Worm (Caenorhabditis elegans) whole organism, young adult: ENCODE measurements around the gene mtre-1.

Experiments used
- B0261.1 ChIP-seq: sonication (generic microtip); optimal IDR thresholded peaks from 2 replicates; lab custom pipeline; 2016; ENCODE audit warnings: mild to moderate bottlenecking, missing genetic modification characterization, moderate library complexity, missing compliant biosample characterization
- B0336.3 ChIP-seq: fragments of 200-800 bp; sonication (Bioruptor generic); IDR thresholded peaks from 2 replicates; pipeline ENCODE4 v1.3.6; 2022; ENCODE audit warnings: missing genetic modification characterization, missing compliant biosample characterization
- F10E7.11 ChIP-seq: sonication (generic microtip); optimal IDR thresholded peaks from 2 replicates; lab custom pipeline; 2017; ENCODE audit warnings: mild to moderate bottlenecking, missing genetic modification characterization, moderate library complexity, missing compliant biosample characterization
- F49E8.2 ChIP-seq: sonication (generic microtip); optimal IDR thresholded peaks from 3 replicates; lab custom pipeline; 2017; ENCODE audit warnings: missing genetic modification characterization, mild to moderate bottlenecking, missing compliant biosample characterization, antibody characterized with exemption, moderate library complexity; ENCODE audit not compliant: insufficient read depth
- F55B11.4 ChIP-seq: sonication (generic microtip); optimal IDR thresholded peaks from 2 replicates; lab custom pipeline; 2016; ENCODE audit warnings: missing compliant biosample characterization, missing genetic modification characterization, borderline replicate concordance; ENCODE audit not compliant: insufficient read depth
- F57C9.4 ChIP-seq: sonication (generic microtip); optimal IDR thresholded peaks from 2 replicates; lab custom pipeline; 2017; ENCODE audit warnings: mild to moderate bottlenecking, missing genetic modification characterization, missing compliant biosample characterization
- K12H6.12 ChIP-seq: fragments of 200-800 bp; sonication (Bioruptor generic); optimal IDR thresholded peaks from 2 replicates; lab custom pipeline; 2018; ENCODE audit warnings: mild to moderate bottlenecking, missing genetic modification characterization, missing compliant biosample characterization
- Y53F4B.3 ChIP-seq: fragments of 200-800 bp; sonication (Bioruptor generic); IDR thresholded peaks from 2 replicates; pipeline ENCODE4 v1.3.6; 2022; ENCODE audit warnings: missing genetic modification reagents, missing genetic modification characterization, missing compliant biosample characterization
- Y53G8AR.9 ChIP-seq: fragments of 200-800 bp; sonication (Bioruptor generic); conservative IDR thresholded peaks from 2 replicates; pipeline ENCODE4 v1.3.6; 2022; ENCODE audit warnings: missing genetic modification reagents, missing genetic modification characterization, missing compliant biosample characterization
- Y56A3A.18 ChIP-seq: fragments of 200-800 bp; sonication (Bioruptor generic); IDR thresholded peaks from 2 replicates; pipeline ENCODE4 v1.3.6; 2022; ENCODE audit warnings: missing genetic modification reagents, missing genetic modification characterization, missing compliant biosample characterization
- aptf-2 ChIP-seq: fragments of 200-800 bp; sonication (Bioruptor generic); conservative IDR thresholded peaks from 2 replicates; pipeline ENCODE4 v1.3.6; 2022; ENCODE audit warnings: missing genetic modification reagents, missing genetic modification characterization, missing compliant biosample characterization
- attf-5 ChIP-seq: fragments of 200-800 bp; sonication (Bioruptor generic); optimal IDR thresholded peaks from 2 replicates; lab custom pipeline; 2018; ENCODE audit warnings: mild to moderate bottlenecking, missing genetic modification characterization, missing compliant biosample characterization
- bed-2 ChIP-seq: fragments of 200-800 bp; sonication (Bioruptor generic); IDR thresholded peaks from 2 replicates; pipeline ENCODE4 v1.3.6; 2022; ENCODE audit warnings: missing genetic modification reagents, missing genetic modification characterization, missing compliant biosample characterization
- cebp-1 ChIP-seq, 2 experiments: fragments of 200-800 bp in 1 of 2; sonication (Bioruptor generic) in 1 of 2; sonication (generic microtip) in 1 of 2; IDR thresholded peaks in 1 of 2; optimal IDR thresholded peaks in 1 of 2; 2 replicates each; pipeline versions ENCODE4 v1.3.6 to Lab custom; 2017 to 2022; ENCODE audit warnings: missing compliant biosample characterization in 2 of 2, missing genetic modification characterization in 2 of 2, mild to moderate bottlenecking in 1 of 2, missing genetic modification reagents in 1 of 2, moderate library complexity in 1 of 2
- ceh-100 ChIP-seq: fragments of 200-800 bp; sonication (Bioruptor generic); IDR thresholded peaks from 2 replicates; pipeline ENCODE4 v1.3.6; 2022; ENCODE audit warnings: missing genetic modification reagents, missing genetic modification characterization, missing compliant biosample characterization
- chd-7 ChIP-seq: sonication (generic microtip); optimal IDR thresholded peaks from 2 replicates; lab custom pipeline; 2016; ENCODE audit warnings: mild to moderate bottlenecking, missing genetic modification characterization, moderate library complexity, missing compliant biosample characterization
- die-1 ChIP-seq: sonication (generic microtip); optimal IDR thresholded peaks from 2 replicates; lab custom pipeline; 2016; ENCODE audit warnings: missing genotype, mild to moderate bottlenecking, missing genetic modification characterization, missing compliant biosample characterization
- dpl-1 ChIP-seq: fragments of 150-350 bp; optimal IDR thresholded peaks from 2 replicates; lab custom pipeline; 2014; ENCODE audit warnings: missing biosample characterization, missing genetic modification reagents, missing genetic modification characterization
- efl-1 ChIP-seq: fragments of 150-350 bp; optimal IDR thresholded peaks from 2 replicates; lab custom pipeline; 2014; ENCODE audit warnings: missing biosample characterization, missing genetic modification reagents, missing genetic modification characterization
- egl-18 ChIP-seq: fragments of 200-800 bp; sonication (Bioruptor generic); IDR thresholded peaks from 2 replicates; pipeline ENCODE4 v1.3.6; 2022; ENCODE audit warnings: missing genetic modification reagents, missing genetic modification characterization, missing compliant biosample characterization
- egl-44 ChIP-seq: fragments of 200-800 bp; sonication (Bioruptor generic); IDR thresholded peaks from 2 replicates; pipeline ENCODE4 v1.3.6; 2022; ENCODE audit warnings: missing genetic modification reagents, missing genetic modification characterization, missing compliant biosample characterization
- ekl-4 ChIP-seq: fragments of 200-800 bp; sonication (Bioruptor generic); IDR thresholded peaks from 2 replicates; pipeline ENCODE4 v1.3.6; 2022; ENCODE audit warnings: missing genetic modification reagents, missing genetic modification characterization, missing compliant biosample characterization
- gei-17 ChIP-seq: fragments of 200-800 bp; sonication (Bioruptor generic); optimal IDR thresholded peaks from 2 replicates; lab custom pipeline; 2018; ENCODE audit warnings: mild to moderate bottlenecking, missing genetic modification characterization, missing compliant biosample characterization
- hlh-12 ChIP-seq: sonication (generic microtip); optimal IDR thresholded peaks from 2 replicates; lab custom pipeline; 2016; ENCODE audit warnings: missing genetic modification characterization, missing compliant biosample characterization
- hlh-26 ChIP-seq: fragments of 200-800 bp; sonication (Bioruptor generic); conservative IDR thresholded peaks from 2 replicates; pipeline ENCODE4 v1.3.6; 2022; ENCODE audit warnings: missing genetic modification reagents, missing genetic modification characterization, missing compliant biosample characterization
- hmg-20 ChIP-seq: fragments of 200-800 bp; sonication (Bioruptor generic); IDR thresholded peaks from 2 replicates; pipeline ENCODE4 v1.3.6; 2022; ENCODE audit warnings: missing genetic modification reagents, missing genetic modification characterization, missing compliant biosample characterization
- lag-1 ChIP-seq: fragments of 200-800 bp; sonication (Bioruptor generic); IDR thresholded peaks from 2 replicates; pipeline ENCODE4 v1.3.6; 2022; ENCODE audit warnings: missing genetic modification reagents, missing genetic modification characterization, missing compliant biosample characterization
- let-526 ChIP-seq: fragments of 200-800 bp; sonication (Bioruptor generic); IDR thresholded peaks from 2 replicates; pipeline ENCODE4 v1.3.6; 2022; ENCODE audit warnings: missing genetic modification reagents, missing genetic modification characterization, missing compliant biosample characterization
- let-607 ChIP-seq, 2 experiments: fragments of 200-800 bp in 1 of 2; sonication (Bioruptor generic) in 1 of 2; sonication (generic microtip) in 1 of 2; optimal IDR thresholded peaks; 2 replicates each; lab custom pipeline; 2016 to 2018; ENCODE audit warnings: mild to moderate bottlenecking in 2 of 2, missing compliant biosample characterization in 2 of 2, missing genetic modification characterization in 2 of 2, moderate library complexity in 2 of 2, missing genotype in 1 of 2
- lin-26 ChIP-seq: fragments of 200-800 bp; sonication (Bioruptor generic); IDR thresholded peaks from 2 replicates; pipeline ENCODE4 v1.3.6; 2022; ENCODE audit warnings: missing genetic modification reagents, missing genetic modification characterization, missing compliant biosample characterization
- lin-35 ChIP-seq, 3 experiments: fragments of 150-350 bp in 2 of 3; sonication (generic microtip) in 1 of 3; optimal IDR thresholded peaks; 2 replicates each; lab custom pipeline; 2014 to 2018; ENCODE audit warnings: missing biosample characterization in 3 of 3, missing genetic modification characterization in 3 of 3, missing genetic modification reagents in 3 of 3
- lin-40 ChIP-seq: sonication (generic microtip); optimal IDR thresholded peaks from 2 replicates; lab custom pipeline; 2016; ENCODE audit warnings: missing genetic modification characterization, mild to moderate bottlenecking, missing compliant biosample characterization, missing genotype, missing genetic modification reagents
- lsy-27 ChIP-seq: sonication (generic microtip); optimal IDR thresholded peaks from 2 replicates; lab custom pipeline; 2017; ENCODE audit warnings: missing genetic modification characterization, mild to moderate bottlenecking, missing compliant biosample characterization, antibody characterized with exemption, missing genotype, borderline replicate concordance; ENCODE audit not compliant: insufficient read depth
- madf-3 ChIP-seq: fragments of 200-800 bp; sonication (Bioruptor generic); IDR thresholded peaks from 2 replicates; pipeline ENCODE4 v1.3.6; 2022; ENCODE audit warnings: missing genetic modification reagents, missing genetic modification characterization, missing compliant biosample characterization
- mel-28 ChIP-seq: sonication (generic microtip); optimal IDR thresholded peaks from 2 replicates; lab custom pipeline; 2016; ENCODE audit warnings: borderline replicate concordance, mild to moderate bottlenecking, missing genetic modification characterization, missing compliant biosample characterization
- mxl-1 ChIP-seq: sonication (generic microtip); optimal IDR thresholded peaks from 2 replicates; lab custom pipeline; 2016; ENCODE audit warnings: missing genetic modification characterization, missing compliant biosample characterization
- nhr-179 ChIP-seq: sonication (generic microtip); optimal IDR thresholded peaks from 2 replicates; lab custom pipeline; 2016; ENCODE audit warnings: mild to moderate bottlenecking, missing genetic modification characterization, missing compliant biosample characterization
- snpc-1.1 ChIP-seq: sonication (generic microtip); optimal IDR thresholded peaks from 2 replicates; lab custom pipeline; 2017; ENCODE audit warnings: missing genetic modification characterization, mild to moderate bottlenecking, missing compliant biosample characterization, antibody characterized with exemption, moderate library complexity, missing genotype, missing genetic modification reagents; ENCODE audit not compliant: insufficient read depth
- snpc-1.3 ChIP-seq: sonication (generic microtip); optimal IDR thresholded peaks from 2 replicates; lab custom pipeline; 2017; ENCODE audit warnings: missing genetic modification characterization, mild to moderate bottlenecking, missing compliant biosample characterization, antibody characterized with exemption, moderate library complexity, missing genotype, missing genetic modification reagents; ENCODE audit not compliant: insufficient read depth
- snpc-3.4 ChIP-seq: sonication (generic microtip); optimal IDR thresholded peaks from 2 replicates; lab custom pipeline; 2017; ENCODE audit warnings: missing genetic modification characterization, mild to moderate bottlenecking, missing compliant biosample characterization, antibody characterized with exemption, moderate library complexity, missing genotype, missing genetic modification reagents
- snpc-4 ChIP-seq, 5 experiments: fragments of 150-350 bp in 1 of 5; sonication (generic microtip) in 4 of 5; optimal IDR thresholded peaks; 2 replicates each; lab custom pipeline; 2014 to 2018; ENCODE audit warnings: missing genetic modification characterization in 5 of 5, missing biosample characterization in 3 of 5, antibody characterized with exemption in 2 of 5, mild to moderate bottlenecking in 2 of 5, missing compliant biosample characterization in 2 of 5, missing genotype in 2 of 5, moderate library complexity in 2 of 5, missing genetic modification reagents in 1 of 5
- xnd-1 ChIP-seq: sonication (generic microtip); optimal IDR thresholded peaks from 2 replicates; lab custom pipeline; 2016; ENCODE audit warnings: missing genotype, missing genetic modification reagents, missing genetic modification characterization, missing compliant biosample characterization
- ztf-22 ChIP-seq: fragments of 200-800 bp; sonication (Bioruptor generic); optimal IDR thresholded peaks from 2 replicates; lab custom pipeline; 2018; ENCODE audit warnings: mild to moderate bottlenecking, missing genetic modification characterization, moderate library complexity, missing compliant biosample characterization
- ztf-25 ChIP-seq: fragments of 200-800 bp; sonication (Bioruptor generic); IDR thresholded peaks from 2 replicates; pipeline ENCODE4 v1.3.6; 2022; ENCODE audit warnings: missing genetic modification reagents, missing genetic modification characterization, missing compliant biosample characterization
- ztf-28 ChIP-seq: fragments of 200-800 bp; sonication (Bioruptor generic); IDR thresholded peaks from 2 replicates; pipeline ENCODE4 v1.3.6; 2022; ENCODE audit warnings: missing genetic modification reagents, missing genetic modification characterization, missing compliant biosample characterization
- ztf-3 ChIP-seq: fragments of 200-800 bp; sonication (Bioruptor generic); optimal IDR thresholded peaks from 2 replicates; lab custom pipeline; 2018; ENCODE audit warnings: mild to moderate bottlenecking, missing genetic modification characterization, missing compliant biosample characterization

Gene mtre-1

DNA sequence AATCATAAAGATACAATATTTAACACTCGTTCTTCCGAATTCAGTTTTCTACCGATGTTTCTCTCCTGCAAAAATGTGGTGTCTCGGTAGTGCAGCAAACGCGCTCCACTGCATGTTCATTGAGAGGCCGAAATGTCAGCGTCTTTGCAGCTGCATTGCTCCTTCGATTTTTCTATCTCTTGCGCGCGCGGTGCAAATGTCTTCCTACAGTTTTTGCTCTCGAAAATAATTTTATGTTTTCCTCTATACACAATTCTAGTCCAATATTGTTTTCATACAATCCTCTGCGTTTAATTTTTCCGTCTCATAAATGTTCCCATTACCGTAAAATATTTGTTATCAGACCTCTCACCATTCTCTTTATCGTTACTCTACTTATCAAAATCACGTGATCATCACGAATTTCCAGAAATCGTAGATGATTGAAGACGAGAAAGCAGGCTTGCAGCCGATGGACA is 12.0 kb upstream of the mtre-1 start, which contains the start of gene ufd-2 (continued):
- no peak for TF ChIP-seq snpc-4 (GFP tag; optimal IDR thresholded peaks at IDR 0.05; lab: Kevin White, UChicago)
- TF ChIP-seq snpc-4 (tag; optimal IDR thresholded peaks at IDR 0.05; lab: Kevin White, UChicago) = peak in 2 of 4 experiments; percentile 22 to 25
- TF ChIP-seq B0261.1 (tag; lab: Kevin White, UChicago) = no peak
- peak; percentile 46 for TF ChIP-seq K12H6.12 (tag; lab: Kevin White, UChicago)
- TF ChIP-seq ztf-22 (GFP tag; lab: Kevin White, UChicago) = no peak
- no peak for TF ChIP-seq ztf-28 (GFP tag; lab: Robert Waterston, UW)
- no peak for TF ChIP-seq let-526
- no peak for TF ChIP-seq die-1 (tag; lab: Kevin White, UChicago)
- no peak for TF ChIP-seq madf-3 (GFP tag; lab: Robert Waterston, UW)
- peak; percentile 68; the same call in 1 of the 2 replicates for TF ChIP-seq lin-26 (GFP tag; lab: Robert Waterston, UW)
- no peak for TF ChIP-seq nhr-179 (tag; lab: Kevin White, UChicago)
- no peak for TF ChIP-seq F10E7.11 (tag; lab: Kevin White, UChicago)
- no peak for TF ChIP-seq hlh-26 (GFP tag; lab: Robert Waterston, UW)
- no peak for TF ChIP-seq snpc-1.1
- no peak for TF ChIP-seq egl-44 (GFP tag; lab: Robert Waterston, UW)
- TF ChIP-seq F49E8.2 (tag; lab: Kevin White, UChicago) = no peak
- TF ChIP-seq xnd-1 (tag; lab: Kevin White, UChicago) = peak; percentile 22
- no peak for TF ChIP-seq Y56A3A.18 (GFP tag; lab: Robert Waterston, UW)
- TF ChIP-seq aptf-2 (GFP tag; lab: Robert Waterston, UW) = no peak
- no peak for TF ChIP-seq Y53G8AR.9
- no peak for TF ChIP-seq hmg-20 (GFP tag; lab: Robert Waterston, UW)
- TF ChIP-seq cebp-1 (GFP tag; IDR thresholded peaks at IDR 0.05; lab: Robert Waterston, UW) = no peak
- TF ChIP-seq cebp-1 (tag; optimal IDR thresholded peaks at IDR 0.05; lab: Kevin White, UChicago) = no peak
- peak; percentile 82 for TF ChIP-seq attf-5 (GFP tag; lab: Kevin White, UChicago)
- TF ChIP-seq let-607 (tag; optimal IDR thresholded peaks at IDR 0.05; lab: Kevin White, UChicago) = peak in 1 of 2 experiments; percentile 17
- peak; percentile 84 for TF ChIP-seq efl-1 (GFP tag; lab: Kevin White, UChicago)
- no peak for TF ChIP-seq lag-1
- no peak for TF ChIP-seq mxl-1
- TF ChIP-seq ztf-3 (GFP tag; lab: Kevin White, UChicago) = no peak
- no peak for TF ChIP-seq egl-18
- TF ChIP-seq bed-2 (GFP tag; lab: Robert Waterston, UW) = peak; percentile 73
- TF ChIP-seq snpc-3.4 (tag; lab: Kevin White, UChicago) = no peak
- no peak for TF ChIP-seq chd-7
- TF ChIP-seq ztf-25 (GFP tag; lab: Robert Waterston, UW) = no peak
- peak in 1 of 3 experiments; percentile 31 for TF ChIP-seq lin-35 (GFP tag; optimal IDR thresholded peaks at IDR 0.05; lab: Kevin White, UChicago)
- TF ChIP-seq Y53F4B.3 (GFP tag; lab: Robert Waterston, UW) = no peak
- no peak for TF ChIP-seq snpc-1.3
- TF ChIP-seq dpl-1 (GFP tag; lab: Kevin White, UChicago) = peak; percentile 48
- peak; percentile 44 for TF ChIP-seq lin-40
- no peak for TF ChIP-seq ekl-4 (GFP tag; lab: Robert Waterston, UW)
- no peak for TF ChIP-seq mel-28 (tag; lab: Kevin White, UChicago)
- no peak for TF ChIP-seq F55B11.4 (tag; lab: Kevin White, UChicago)
- no peak for TF ChIP-seq hlh-12
- TF ChIP-seq gei-17 = no peak
- TF ChIP-seq ceh-100 = peak; percentile 93
- no peak for TF ChIP-seq lsy-27 (tag; lab: Kevin White, UChicago)
- TF ChIP-seq B0336.3 (GFP tag; lab: Robert Waterston, UW) = no peak; the same call in 1 of the 2 replicates
- TF ChIP-seq F57C9.4 (tag; lab: Kevin White, UChicago) = no peak
